Worm (Caenorhabditis elegans) whole organism, L3 larva: ENCODE data around the gene math-37.

Experiments
- R02D3.7 ChIP-seq: fragments of 150-350 bp; optimal IDR thresholded peaks from 2 replicates; lab custom pipeline; 2014; ENCODE audit warnings: missing biosample characterization, missing genetic modification characterization
- aly-2 ChIP-seq: fragments of 150-350 bp; optimal IDR thresholded peaks from 2 replicates; lab custom pipeline; 2014; ENCODE audit warnings: missing biosample characterization, missing genetic modification characterization
- ceh-28 ChIP-seq: fragments of 150-350 bp; optimal IDR thresholded peaks from 2 replicates; lab custom pipeline; 2014; ENCODE audit warnings: missing biosample characterization, missing genetic modification reagents, missing genetic modification characterization
- ceh-82 ChIP-seq: fragments of 150-350 bp; optimal IDR thresholded peaks from 2 replicates; lab custom pipeline; 2014; ENCODE audit warnings: missing biosample characterization, missing genetic modification characterization
- ceh-9 ChIP-seq: sonication (generic microtip); optimal IDR thresholded peaks from 2 replicates; lab custom pipeline; 2018; ENCODE audit warnings: missing biosample characterization, missing genetic modification characterization
- daf-12 ChIP-seq: fragments of 150-350 bp; optimal IDR thresholded peaks from 2 replicates; lab custom pipeline; 2014; ENCODE audit warnings: missing biosample characterization, missing genetic modification reagents, missing genetic modification characterization
- egl-5 ChIP-seq: fragments of 150-350 bp; optimal IDR thresholded peaks from 2 replicates; lab custom pipeline; 2017; ENCODE audit warnings: missing biosample characterization, missing genetic modification reagents, missing genetic modification characterization, inconsistent platforms
- elt-2 ChIP-seq: sonication (generic microtip); optimal IDR thresholded peaks from 2 replicates; lab custom pipeline; 2016; ENCODE audit warnings: missing genetic modification reagents, mild to moderate bottlenecking, missing genetic modification characterization, missing compliant biosample characterization
- eor-1 ChIP-seq, 2 experiments: fragments of 150-350 bp; optimal IDR thresholded peaks; 2 replicates each; lab custom pipeline; 2014 to 2018; ENCODE audit warnings: missing biosample characterization in 2 of 2, missing genetic modification characterization in 2 of 2
- fkh-10 ChIP-seq: sonication (generic microtip); optimal IDR thresholded peaks from 2 replicates; lab custom pipeline; 2017; ENCODE audit warnings: missing biosample characterization, missing genetic modification reagents, missing genetic modification characterization
- fkh-2 ChIP-seq: fragments of 150-350 bp; optimal IDR thresholded peaks from 2 replicates; lab custom pipeline; 2014; ENCODE audit warnings: missing biosample characterization, missing genetic modification reagents, missing genetic modification characterization
- fos-1 ChIP-seq: fragments of 150-350 bp; optimal IDR thresholded peaks from 2 replicates; lab custom pipeline; 2014; ENCODE audit warnings: missing biosample characterization, missing genetic modification characterization
- hmg-11 ChIP-seq: sonication (generic microtip); optimal IDR thresholded peaks from 2 replicates; lab custom pipeline; 2016; ENCODE audit warnings: missing genetic modification characterization, missing compliant biosample characterization
- jun-1 ChIP-seq: fragments of 150-350 bp; optimal IDR thresholded peaks from 2 replicates; lab custom pipeline; 2014; ENCODE audit warnings: missing biosample characterization, missing genetic modification reagents, missing genetic modification characterization
- lin-15B ChIP-seq: fragments of 150-350 bp; optimal IDR thresholded peaks from 2 replicates; lab custom pipeline; 2014; ENCODE audit warnings: missing biosample characterization, missing genetic modification characterization
- lsy-12 ChIP-seq: sonication (generic microtip); optimal IDR thresholded peaks from 2 replicates; lab custom pipeline; 2016; ENCODE audit warnings: mild to moderate bottlenecking, missing genetic modification characterization, missing compliant biosample characterization
- mdl-1 ChIP-seq: fragments of 150-350 bp; optimal IDR thresholded peaks from 2 replicates; lab custom pipeline; 2014; ENCODE audit warnings: missing biosample characterization, missing genetic modification characterization
- mml-1 ChIP-seq: fragments of 150-350 bp; sonication (generic microtip); optimal IDR thresholded peaks from 3 replicates; lab custom pipeline; 2014; ENCODE audit warnings: missing biosample characterization, missing genetic modification characterization
- nfya-1 ChIP-seq: sonication (generic microtip); optimal IDR thresholded peaks from 2 replicates; lab custom pipeline; 2017; ENCODE audit warnings: missing genetic modification characterization, mild to moderate bottlenecking, missing compliant biosample characterization, antibody characterized with exemption, moderate library complexity; ENCODE audit not compliant: insufficient read depth
- nhr-11 ChIP-seq: fragments of 150-350 bp; optimal IDR thresholded peaks from 2 replicates; lab custom pipeline; 2014; ENCODE audit warnings: missing biosample characterization, missing genetic modification characterization
- nhr-12 ChIP-seq: fragments of 150-350 bp; optimal IDR thresholded peaks from 2 replicates; lab custom pipeline; 2014; ENCODE audit warnings: missing biosample characterization, missing genetic modification characterization
- nhr-237 ChIP-seq: fragments of 150-350 bp; optimal IDR thresholded peaks from 2 replicates; lab custom pipeline; 2014; ENCODE audit warnings: missing biosample characterization, missing genetic modification characterization
- nhr-25 ChIP-seq: sonication (generic microtip); optimal IDR thresholded peaks from 2 replicates; lab custom pipeline; 2017; ENCODE audit warnings: missing biosample characterization, missing genetic modification characterization
- nhr-28 ChIP-seq: fragments of 150-350 bp; optimal IDR thresholded peaks from 2 replicates; lab custom pipeline; 2014; ENCODE audit warnings: missing biosample characterization, missing genetic modification characterization
- nhr-67 ChIP-seq: fragments of 150-350 bp; optimal IDR thresholded peaks from 2 replicates; lab custom pipeline; 2014; ENCODE audit warnings: missing biosample characterization, missing genetic modification characterization
- nhr-77 ChIP-seq: fragments of 150-350 bp; optimal IDR thresholded peaks from 2 replicates; lab custom pipeline; 2014; ENCODE audit warnings: missing biosample characterization, missing genetic modification characterization
- pha-4 ChIP-seq: fragments of 150-350 bp; optimal IDR thresholded peaks from 2 replicates; lab custom pipeline; 2014; ENCODE audit warnings: missing biosample characterization, missing genetic modification reagents, missing genetic modification characterization
- pqm-1 ChIP-seq: fragments of 150-350 bp; optimal IDR thresholded peaks from 2 replicates; lab custom pipeline; 2017; ENCODE audit warnings: missing biosample characterization, missing genetic modification characterization, inconsistent platforms
- skn-1 ChIP-seq: fragments of 150-350 bp; optimal IDR thresholded peaks from 2 replicates; lab custom pipeline; 2014; ENCODE audit warnings: missing biosample characterization, missing genetic modification characterization
- tbx-2 ChIP-seq: sonication (generic microtip); optimal IDR thresholded peaks from 2 replicates; lab custom pipeline; 2016; ENCODE audit warnings: mild to moderate bottlenecking, missing genetic modification characterization, missing compliant biosample characterization
- unc-39 ChIP-seq: sonication (generic microtip); optimal IDR thresholded peaks from 4 replicates; lab custom pipeline; 2017; ENCODE audit warnings: missing biosample characterization, missing genetic modification characterization
- unc-62 ChIP-seq: fragments of 150-350 bp; sonication (generic microtip); optimal IDR thresholded peaks from 4 replicates; lab custom pipeline; 2014; ENCODE audit warnings: missing biosample characterization, missing genetic modification reagents, missing genetic modification characterization
- zag-1 ChIP-seq: fragments of 150-350 bp; optimal IDR thresholded peaks from 2 replicates; lab custom pipeline; 2014; ENCODE audit warnings: missing biosample characterization, missing genetic modification characterization
- ztf-11 ChIP-seq: fragments of 150-350 bp; optimal IDR thresholded peaks from 2 replicates; lab custom pipeline; 2014; ENCODE audit warnings: missing biosample characterization, missing genetic modification characterization
- ztf-4 ChIP-seq: fragments of 150-350 bp; optimal IDR thresholded peaks from 2 replicates; lab custom pipeline; 2014; ENCODE audit warnings: missing biosample characterization, missing genetic modification characterization

Gene math-37

ce11 chrII:2135604-2136003 lies 13.6 kb upstream of the math-37 start, which contains the start of gene hpo-7:
Gene hpo-7, minus strand, starts transcription at chrII:2135704.
- no peak for TF ChIP-seq nfya-1 (tag; lab: Kevin White, UChicago)
- no peak for TF ChIP-seq nhr-67 (tag; lab: Kevin White, UChicago)
- TF ChIP-seq nhr-237 = no peak
- no peak for TF ChIP-seq mdl-1 (tag; lab: Kevin White, UChicago)
- TF ChIP-seq tbx-2 (tag; lab: Kevin White, UChicago) = no peak
- TF ChIP-seq nhr-25 (tag; lab: Kevin White, UChicago) = no peak
- TF ChIP-seq daf-12 = no peak
- TF ChIP-seq fos-1 = no peak
- TF ChIP-seq R02D3.7 (tag; lab: Kevin White, UChicago) = no peak
- no peak for TF ChIP-seq egl-5

- TF ChIP-seq zag-1 (no peak), nhr-11 (no peak), nhr-237 (no peak), ceh-82 (tag; lab: Kevin White, UChicago) (no peak), egl-5 (no peak), pqm-1 (no peak), mdl-1 (tag; lab: Kevin White, UChicago) (no peak), ztf-4 (tag; lab: Kevin White, UChicago) (no peak), pha-4 (no peak)
Observed at ce11 chrII:2130770-2131169, 8.8 kb upstream of the math-37 start, which contains the start of gene sdz-28. Gene sdz-28, plus strand, starts transcription at chrII:2131070.

ce11 chrII:2122762-2123161 lies 771 bp upstream of the math-37 start:
- TF ChIP-seq ceh-82 (tag; lab: Kevin White, UChicago) (no peak), zag-1 (no peak), elt-2 (peak; percentile 55)

ce11 chrII:2116794-2117193 lies 5.2 kb downstream of the math-37 start, which contains the start of gene srh-195:
Gene srh-195, minus strand, starts transcription at chrII:2116894.
- no peak for TF ChIP-seq lsy-12 (tag; lab: Kevin White, UChicago)
- TF ChIP-seq mdl-1 (tag; lab: Kevin White, UChicago) = no peak
- no peak for TF ChIP-seq hmg-11 (tag; lab: Kevin White, UChicago)

- TF ChIP-seq lsy-12 (tag; lab: Kevin White, UChicago) = no peak
- TF ChIP-seq jun-1 (tag; lab: Kevin White, UChicago) = no peak
- no peak for TF ChIP-seq egl-5
- no peak for TF ChIP-seq ceh-9 (tag; lab: Kevin White, UChicago)
- TF ChIP-seq pha-4 = no peak
- TF ChIP-seq fos-1 = no peak
- no peak for TF ChIP-seq ceh-28
- TF ChIP-seq elt-2 = no peak
- no peak for TF ChIP-seq ztf-4 (tag; lab: Kevin White, UChicago)
- TF ChIP-seq lin-15B (tag; lab: Kevin White, UChicago) = no peak
- TF ChIP-seq unc-39 = no peak
- no peak for TF ChIP-seq fkh-10 (GFP tag; lab: Kevin White, UChicago)
- TF ChIP-seq ztf-11 (tag; lab: Kevin White, UChicago) = no peak
- TF ChIP-seq mml-1 (tag; lab: Kevin White, UChicago) = no peak
- TF ChIP-seq fkh-2 (tag; lab: Kevin White, UChicago) = no peak
Observed at ce11 chrII:2114488-2114887, 7.5 kb downstream of the math-37 start.

ce11 chrII:2112948-2113347 lies 9.0 kb downstream of the math-37 start, which contains the start of gene R52.6:
Gene R52.6, minus strand, starts transcription at chrII:2113048.
- TF ChIP-seq skn-1 (tag; lab: Kevin White, UChicago) = no peak
- TF ChIP-seq mdl-1 (tag; lab: Kevin White, UChicago) = no peak
- TF ChIP-seq mml-1 (tag; lab: Kevin White, UChicago) = no peak
- no peak for TF ChIP-seq aly-2 (tag; lab: Kevin White, UChicago)
- TF ChIP-seq unc-62 = no peak
- TF ChIP-seq tbx-2 (tag; lab: Kevin White, UChicago) = no peak
- TF ChIP-seq, all 47 proteins: peak for 0

- TF ChIP-seq R02D3.7 (tag; lab: Kevin White, UChicago) (no peak), tbx-2 (tag; lab: Kevin White, UChicago) (no peak), ztf-11 (tag; lab: Kevin White, UChicago) (no peak), pqm-1 (no peak), nfya-1 (tag; lab: Kevin White, UChicago) (no peak), mdl-1 (tag; lab: Kevin White, UChicago) (no peak), elt-2 (no peak), egl-5 (no peak), unc-62 (no peak), eor-1 (tag; optimal IDR thresholded peaks at IDR 0.05; lab: Kevin White, UChicago) (no peak), fkh-2 (tag; lab: Kevin White, UChicago) (no peak), nhr-12 (no peak), nhr-28 (no peak), nhr-77 (tag; lab: Kevin White, UChicago) (no peak)
Observed at ce11 chrII:2109943-2110342, 12.0 kb downstream of the math-37 start, which contains the start of gene R52.5. Gene R52.5, minus strand, starts transcription at chrII:2110043.
